Worm (Caenorhabditis elegans): ENCODE measurements around the gene F55A11.7.

- TF ChIP-seq nhr-6 (tag; optimal IDR thresholded peaks at IDR 0.05) (peak; percentile 47), T26A8.4 (GFP tag; IDR thresholded peaks at IDR 0.05) (no peak), jun-1 (tag; optimal IDR thresholded peaks at IDR 0.05) (no peak), lin-13 (GFP tag; optimal IDR thresholded peaks at IDR 0.05) (no peak), lin-39 (tag; optimal IDR thresholded peaks at IDR 0.05) (no peak), pqm-1 (tag; optimal IDR thresholded peaks at IDR 0.05) (peak; percentile 10), mdl-1 (tag; optimal IDR thresholded peaks at IDR 0.05) (peak in 1 of 2 experiments; percentile 47), T20F7.1 (GFP tag; optimal IDR thresholded peaks at IDR 0.05) (peak; percentile 66), ceh-32 (tag; optimal IDR thresholded peaks at IDR 0.05; ENCODE audit: poor library complexity) (no peak), skn-1 (tag; optimal IDR thresholded peaks at IDR 0.05) (no peak)
Observed at ce11 chrV:11822461-11822939, 35.3 kb upstream of the F55A11.7 start, which contains the start of gene pyc-1.

All from whole organism, L4 larva.